Worm (Caenorhabditis elegans): ENCODE measurements around the gene F28H7.8.

The F28H7.8 gene

ce11 chrV:10736756-10737155 lies 22.0 kb upstream of the F28H7.8 start, which contains the start of the genes mre-11 and wdr-5.3 (continued):
- no peak for TF ChIP-seq egl-44 (GFP tag; IDR thresholded peaks at IDR 0.05)
- no peak for TF ChIP-seq Y53G8AR.9 (GFP tag; conservative IDR thresholded peaks at IDR 0.05)
- TF ChIP-seq snpc-1.1 (tag; optimal IDR thresholded peaks at IDR 0.05; ENCODE audit: insufficient read depth) = no peak
- no peak for TF ChIP-seq madf-3 (GFP tag; IDR thresholded peaks at IDR 0.05)
- no peak for TF ChIP-seq K12H6.12 (tag; optimal IDR thresholded peaks at IDR 0.05)
- no peak for TF ChIP-seq rec-8 (tag; optimal IDR thresholded peaks at IDR 0.05)
- TF ChIP-seq dox-1 (GFP tag; IDR thresholded peaks at IDR 0.05) = peak; percentile 69; the same call in 1 of the 2 replicates
- TF ChIP-seq gei-17 (GFP tag; optimal IDR thresholded peaks at IDR 0.05) = no peak
- TF ChIP-seq xnd-1 (tag; optimal IDR thresholded peaks at IDR 0.05) = peak; percentile 9
- no peak for TF ChIP-seq snpc-4 (GFP tag; optimal IDR thresholded peaks at IDR 0.05)
- TF ChIP-seq snpc-4 (tag; optimal IDR thresholded peaks at IDR 0.05) = peak in 1 of 4 experiments; percentile 44
- TF ChIP-seq F22D6.2 (tag; optimal IDR thresholded peaks at IDR 0.05) = no peak
- TF ChIP-seq ztf-28 (GFP tag; IDR thresholded peaks at IDR 0.05) = 0 out of 2 replicates have a peak, but pooled peaks have one; percentile 10
- no peak for TF ChIP-seq atf-7 (tag; optimal IDR thresholded peaks at IDR 0.05)
- no peak for TF ChIP-seq sea-2 (GFP tag; IDR thresholded peaks at IDR 0.05)
- TF ChIP-seq ekl-4 (GFP tag; IDR thresholded peaks at IDR 0.05) = peak; percentile 46; the same call in 1 of the 2 replicates
- TF ChIP-seq D2030.7 (GFP tag; IDR thresholded peaks at IDR 0.05) = peak; percentile 52
- TF ChIP-seq repo-1 (tag; optimal IDR thresholded peaks at IDR 0.05) = no peak
- TF ChIP-seq hmg-20 (GFP tag; IDR thresholded peaks at IDR 0.05) = no peak
- TF ChIP-seq ceh-40 (GFP tag; IDR thresholded peaks at IDR 0.05) = no peak
- no peak for TF ChIP-seq B0261.1 (tag; optimal IDR thresholded peaks at IDR 0.05)
- TF ChIP-seq F57A8.1 (GFP tag; optimal IDR thresholded peaks at IDR 0.05) = no peak
- TF ChIP-seq F49E8.2 (tag; optimal IDR thresholded peaks at IDR 0.05; ENCODE audit: insufficient read depth) = peak; percentile 17
- no peak for TF ChIP-seq ceh-79 (tag; optimal IDR thresholded peaks at IDR 0.05)
- peak; percentile 48; the same call in 1 of the 2 replicates for TF ChIP-seq mcd-1 (GFP tag; IDR thresholded peaks at IDR 0.05)
- no peak for TF ChIP-seq F55B11.4 (tag; optimal IDR thresholded peaks at IDR 0.05; ENCODE audit: borderline replicate concordance, insufficient read depth)
- TF ChIP-seq tbx-9 (tag; optimal IDR thresholded peaks at IDR 0.05; ENCODE audit: borderline replicate concordance) = no peak
- TF ChIP-seq B0035.1 (tag; optimal IDR thresholded peaks at IDR 0.05) = no peak

- no peak for TF ChIP-seq ceh-100 (GFP tag; IDR thresholded peaks at IDR 0.05)
- TF ChIP-seq lir-1 (GFP tag; conservative IDR thresholded peaks at IDR 0.05) = no peak
- no peak for TF ChIP-seq rpc-1 (optimal IDR thresholded peaks at IDR 0.05)
- TF ChIP-seq rpc-1 (tag; optimal IDR thresholded peaks at IDR 0.05) = no peak
- no peak for TF ChIP-seq athp-1 (tag; optimal IDR thresholded peaks at IDR 0.05)
- TF ChIP-seq F23B12.7 (tag; optimal IDR thresholded peaks at IDR 0.05; ENCODE audit: insufficient read depth) = no peak
- TF ChIP-seq lin-35 (GFP tag; optimal IDR thresholded peaks at IDR 0.05) = no peak
- TF ChIP-seq snpc-4 (GFP tag; optimal IDR thresholded peaks at IDR 0.05) = no peak
- TF ChIP-seq snpc-4 (tag; optimal IDR thresholded peaks at IDR 0.05) = no peak
- no peak for TF ChIP-seq him-1 (tag; optimal IDR thresholded peaks at IDR 0.05)
- no peak for TF ChIP-seq madf-10 (tag; optimal IDR thresholded peaks at IDR 0.05)
- no peak for TF ChIP-seq die-1 (tag; optimal IDR thresholded peaks at IDR 0.05)
- no peak for TF ChIP-seq efl-1 (GFP tag; optimal IDR thresholded peaks at IDR 0.05)
- no peak for TF ChIP-seq bed-1 (GFP tag; IDR thresholded peaks at IDR 0.05)
- no peak for TF ChIP-seq nfyb-1 (GFP tag; IDR thresholded peaks at IDR 0.05)
- TF ChIP-seq rcor-1 (GFP tag; IDR thresholded peaks at IDR 0.05) = no peak
- no peak for TF ChIP-seq nhr-179 (tag; optimal IDR thresholded peaks at IDR 0.05)
- no peak for TF ChIP-seq bed-2 (GFP tag; IDR thresholded peaks at IDR 0.05)
- no peak for TF ChIP-seq hsf-1 (GFP tag; IDR thresholded peaks at IDR 0.05)
- TF ChIP-seq attf-5 (GFP tag; optimal IDR thresholded peaks at IDR 0.05) = no peak
- TF ChIP-seq dox-1 (GFP tag; IDR thresholded peaks at IDR 0.05) = no peak
- TF ChIP-seq F55B11.4 (tag; optimal IDR thresholded peaks at IDR 0.05; ENCODE audit: borderline replicate concordance, insufficient read depth) = no peak
Observed at ce11 chrV:10741357-10741756, 17.4 kb upstream of the F28H7.8 start, which contains the start of gene ZC302.3. Gene ZC302.3 (minus strand): TSS chrV:10741457.
